Worm (Caenorhabditis elegans) whole organism, mixed stage, embryonic: ENCODE results near the gene parg-2.

Source experiments
- cnd-1 ChIP-seq: fragments of 200-800 bp; sonication (Bioruptor generic); optimal IDR thresholded peaks from 2 replicates; lab custom pipeline; 2018; ENCODE audit warnings: mild to moderate bottlenecking, missing genetic modification characterization, missing compliant biosample characterization
- elt-3 ChIP-seq: fragments of 150-350 bp; optimal IDR thresholded peaks from 2 replicates; lab custom pipeline; 2014; ENCODE audit warnings: missing biosample characterization, missing genetic modification characterization
- lin-13 ChIP-seq: fragments of 150-350 bp; optimal IDR thresholded peaks from 2 replicates; lab custom pipeline; 2014; ENCODE audit warnings: missing biosample characterization, missing genetic modification characterization
- lin-32 ChIP-seq: fragments of 200-800 bp; sonication (Bioruptor generic); optimal IDR thresholded peaks from 2 replicates; lab custom pipeline; 2018; ENCODE audit warnings: mild to moderate bottlenecking, missing genetic modification characterization, missing compliant biosample characterization
- lsy-2 ChIP-seq: fragments of 150-350 bp; optimal IDR thresholded peaks from 2 replicates; lab custom pipeline; 2014; ENCODE audit warnings: missing biosample characterization, missing genetic modification characterization
- nhr-237 ChIP-seq: fragments of 150-350 bp; optimal IDR thresholded peaks from 2 replicates; lab custom pipeline; 2014; ENCODE audit warnings: missing biosample characterization, missing genetic modification characterization
- nhr-28 ChIP-seq: fragments of 150-350 bp; optimal IDR thresholded peaks from 2 replicates; lab custom pipeline; 2014; ENCODE audit warnings: missing biosample characterization, missing genetic modification characterization
- nhr-76 ChIP-seq: sonication (generic microtip); optimal IDR thresholded peaks from 2 replicates; lab custom pipeline; 2017; ENCODE audit warnings: missing biosample characterization, missing genetic modification characterization
- tbx-8 ChIP-seq: fragments of 200-800 bp; sonication (Bioruptor generic); optimal IDR thresholded peaks from 2 replicates; lab custom pipeline; 2018; ENCODE audit warnings: mild to moderate bottlenecking, missing genetic modification characterization, moderate library complexity, missing compliant biosample characterization
- unc-120 ChIP-seq: sonication (generic microtip); optimal IDR thresholded peaks from 2 replicates; lab custom pipeline; 2017; ENCODE audit warnings: missing genetic modification characterization, missing compliant biosample characterization; ENCODE audit not compliant: poor library complexity, severe bottlenecking
- unc-39 ChIP-seq: fragments of 150-350 bp; optimal IDR thresholded peaks from 2 replicates; lab custom pipeline; 2014; ENCODE audit warnings: missing biosample characterization, missing genetic modification characterization
- unc-62 ChIP-seq: fragments of 150-350 bp; optimal IDR thresholded peaks from 2 replicates; lab custom pipeline; 2014; ENCODE audit warnings: missing biosample characterization, missing genetic modification reagents, missing genetic modification characterization
- ztf-11 ChIP-seq: fragments of 150-350 bp; optimal IDR thresholded peaks from 2 replicates; lab custom pipeline; 2014; ENCODE audit warnings: missing biosample characterization, missing genetic modification characterization

DNA sequence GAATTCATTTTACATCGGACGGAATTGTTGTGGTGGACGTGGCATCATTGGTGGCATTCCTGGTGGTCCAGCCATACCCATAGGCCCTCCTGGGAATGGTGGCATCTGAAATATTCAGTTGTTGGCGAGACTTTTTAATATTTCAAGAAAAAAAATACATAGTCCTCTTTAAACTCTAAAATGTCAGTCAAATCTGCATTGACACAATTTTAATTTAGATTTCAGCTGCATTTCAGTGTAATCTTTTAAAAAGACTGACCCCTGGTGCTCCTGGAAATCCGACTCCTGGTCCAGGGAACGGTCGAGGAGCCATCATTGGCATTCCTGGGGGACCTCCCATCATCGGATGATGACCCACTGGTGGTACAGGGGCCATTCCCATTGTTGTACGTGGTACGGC, 28.0 kb downstream of the parg-2 start:
- TF ChIP-seq nhr-76 (tag; lab: Kevin White, UChicago) (no peak), unc-39 (tag; lab: Kevin White, UChicago) (no peak), lin-13 (tag; lab: Kevin White, UChicago) (no peak), nhr-237 (tag; lab: Kevin White, UChicago) (no peak), nhr-28 (no peak), unc-120 (tag; lab: Kevin White, UChicago) (no peak), lsy-2 (no peak), elt-3 (no peak), tbx-8 (GFP tag; lab: Kevin White, UChicago) (no peak), lin-32 (no peak), cnd-1 (tag; lab: Kevin White, UChicago) (no peak), unc-62 (GFP tag; lab: Kevin White, UChicago) (no peak), ztf-11 (tag; lab: Kevin White, UChicago) (no peak)
